Fruit fly (Drosophila melanogaster): ENCODE data around the gene CG32486.

CG32486 gene

dm6 chr3L:3046325-3047156 lies 24.1 kb downstream of the CG32486 start, which contains the start of the genes scramb2 and Sk2 (continued):
- TF ChIP-seq CG10959 (GFP tag; IDR thresholded peaks at IDR 0.05) = peak; percentile 89
- peak; percentile 79 for TF ChIP-seq jumu (GFP tag; optimal IDR thresholded peaks at IDR 0.05)
- peak; percentile 96 for TF ChIP-seq dysf (GFP tag; IDR thresholded peaks at IDR 0.05)
- TF ChIP-seq dati (GFP tag; IDR thresholded peaks at IDR 0.05) = peak; percentile 88
- peak; percentile 47 for TF ChIP-seq Elba2 (GFP tag; optimal IDR thresholded peaks at IDR 0.05)
- TF ChIP-seq CG12236 (GFP tag; optimal IDR thresholded peaks at IDR 0.05) = peak; percentile 58
- peak; percentile 91 for TF ChIP-seq dmrt11E (tag; optimal IDR thresholded peaks at IDR 0.05)
- peak; percentile 77 for TF ChIP-seq btn (GFP tag; optimal IDR thresholded peaks at IDR 0.05)
- peak; percentile 90 for TF ChIP-seq run (tag; optimal IDR thresholded peaks at IDR 0.05)
- peak; percentile 71 for TF ChIP-seq exex (tag; optimal IDR thresholded peaks at IDR 0.05)
- TF ChIP-seq ranshi (GFP tag; IDR thresholded peaks at IDR 0.05) = peak; percentile 95
- TF ChIP-seq gt (GFP tag; IDR thresholded peaks at IDR 0.05) = peak; percentile 83
- peak; percentile 93 for TF ChIP-seq phol (tag; optimal IDR thresholded peaks at IDR 0.05)
- TF ChIP-seq CG6689 (GFP tag; IDR thresholded peaks at IDR 0.05) = peak; percentile 93
- peak; percentile 42 for TF ChIP-seq corto (GFP tag; optimal IDR thresholded peaks at IDR 0.05)
- TF ChIP-seq NFAT (GFP tag; IDR thresholded peaks at IDR 0.05) = peak; percentile 94
- peak; percentile 92 for TF ChIP-seq gce (GFP tag; IDR thresholded peaks at IDR 0.05)
- peak; percentile 94 for TF ChIP-seq CG2199 (GFP tag; IDR thresholded peaks at IDR 0.05)
- peak; percentile 78 for TF ChIP-seq CG11398 (GFP tag; optimal IDR thresholded peaks at IDR 0.05)
- TF ChIP-seq ase (GFP tag; IDR thresholded peaks at IDR 0.05) = peak; percentile 95
- TF ChIP-seq CG3838 (GFP tag; optimal IDR thresholded peaks at IDR 0.05) = peak; percentile 75
- TF ChIP-seq CG17829 (tag; optimal IDR thresholded peaks at IDR 0.05) = peak; percentile 96

dm6 chr3L:3045256-3045743 lies 25.3 kb downstream of the CG32486 start:
- TF ChIP-seq Mes4 (GFP tag; optimal IDR thresholded peaks at IDR 0.05) (no peak), Drgx (GFP tag; IDR thresholded peaks at IDR 0.05) (peak; percentile 65; the same call in 1 of the 2 replicates), org-1 (GFP tag; optimal IDR thresholded peaks at IDR 0.05) (peak; percentile 26), cwo (GFP tag; optimal IDR thresholded peaks at IDR 0.05) (peak; percentile 20), Ssrp (tag; optimal IDR thresholded peaks at IDR 0.05) (peak; percentile 26), CG10979 (tag; optimal IDR thresholded peaks at IDR 0.05) (peak; percentile 42), CG15514 (GFP tag; optimal IDR thresholded peaks at IDR 0.05) (no peak), hkb (optimal IDR thresholded peaks at IDR 0.05) (no peak), hkb (GFP tag; IDR thresholded peaks at IDR 0.05) (peak; percentile 57; the same call in 1 of the 2 replicates), tgo (GFP tag; IDR thresholded peaks at IDR 0.05) (peak; percentile 39; the same call in 2 of the 3 replicates), Nf-YC (tag; optimal IDR thresholded peaks at IDR 0.05) (peak; percentile 13), twi (tag; optimal IDR thresholded peaks at IDR 0.05) (no peak), Bteb2 (GFP tag; optimal IDR thresholded peaks at IDR 0.05) (no peak), sna (GFP tag; IDR thresholded peaks at IDR 0.05; ENCODE audit: partially characterized antibody) (no peak), CG6765 (GFP tag; optimal IDR thresholded peaks at IDR 0.05) (no peak), dmrt11E (tag; optimal IDR thresholded peaks at IDR 0.05) (peak; percentile 28), CG1602 (GFP tag; optimal IDR thresholded peaks at IDR 0.05) (peak; percentile 6), CG17612 (GFP tag; IDR thresholded peaks at IDR 0.05) (no peak), CG11247 (GFP tag; IDR thresholded peaks at IDR 0.05) (no peak), gem (tag; optimal IDR thresholded peaks at IDR 0.05) (peak; percentile 67), chinmo (GFP tag; IDR thresholded peaks at IDR 0.05; ENCODE audit: partially characterized antibody) (no peak), Sry-β (GFP tag; optimal IDR thresholded peaks at IDR 0.05) (no peak), Xrp1 (GFP tag; IDR thresholded peaks at IDR 0.05) (peak; percentile 31; the same call in 1 of the 2 replicates), Myb (GFP tag; optimal IDR thresholded peaks at IDR 0.05) (no peak), Ada2b (GFP tag; IDR thresholded peaks at IDR 0.05) (no peak), Med (GFP tag) (peak; percentile 59), ap (GFP tag; IDR thresholded peaks at IDR 0.05) (no peak), CG2129 (GFP tag; IDR thresholded peaks at IDR 0.05; ENCODE audit: partially characterized antibody) (no peak), Mrtf (GFP tag; IDR thresholded peaks at IDR 0.05) (no peak)

Data from whole organism, embryonic.